Fruit fly (Drosophila melanogaster) whole organism, adult: ENCODE measurements around the gene CG2898.

ENCODE experiments used
- CG11617 ChIP-seq: fragments of 200-800 bp; sonication (Bioruptor generic); optimal IDR thresholded peaks from 2 replicates; lab custom pipeline; 2017; ENCODE audit warnings: mild to moderate bottlenecking, missing biosample characterization, missing genetic modification reagents, missing genetic modification characterization
- CG14711 ChIP-seq: fragments of 200-800 bp; sonication (Bioruptor generic); optimal IDR thresholded peaks from 2 replicates; lab custom pipeline; 2018; ENCODE audit warnings: missing biosample characterization, mild to moderate bottlenecking, missing genetic modification characterization, moderate library complexity
- CG1620 ChIP-seq: fragments of 200-800 bp; sonication (Bioruptor generic); optimal IDR thresholded peaks from 2 replicates; lab custom pipeline; 2016; ENCODE audit warnings: missing biosample characterization, missing genetic modification characterization
- CG7101 ChIP-seq: fragments of 200-800 bp; sonication (Bioruptor generic); optimal IDR thresholded peaks from 2 replicates; lab custom pipeline; 2018; ENCODE audit warnings: missing biosample characterization, mild to moderate bottlenecking, missing genetic modification characterization, moderate library complexity
- Clk ChIP-seq: fragments of 200-800 bp; sonication (Bioruptor generic); optimal IDR thresholded peaks from 2 replicates; lab custom pipeline; 2017; ENCODE audit warnings: missing biosample characterization, missing genetic modification characterization
- Crg-1 ChIP-seq: fragments of 200-800 bp; sonication (Bioruptor generic); optimal IDR thresholded peaks from 2 replicates; lab custom pipeline; 2016; ENCODE audit warnings: missing biosample characterization, missing genetic modification characterization
- Mnt ChIP-seq: fragments of 200-800 bp; sonication (Bioruptor generic); optimal IDR thresholded peaks from 2 replicates; lab custom pipeline; 2016; ENCODE audit warnings: missing biosample characterization, mild to moderate bottlenecking, missing genetic modification characterization
- bab1 ChIP-seq: fragments of 200-800 bp; sonication (Bioruptor generic); optimal IDR thresholded peaks from 3 replicates; lab custom pipeline; 2019; ENCODE audit warnings: missing biosample characterization, mild to moderate bottlenecking, missing genetic modification characterization, moderate library complexity
- cic ChIP-seq: fragments of 200-800 bp; sonication (Bioruptor generic); optimal IDR thresholded peaks from 2 replicates; lab custom pipeline; 2017; ENCODE audit warnings: missing biosample characterization, mild to moderate bottlenecking, missing genetic modification characterization, moderate library complexity
- cnc ChIP-seq, 2 experiments: fragments of >200 bp; optimal IDR thresholded peaks; 2 replicates each; lab custom pipeline; 2017
- kay ChIP-seq: fragments of 200-800 bp; sonication (Bioruptor generic); peaks from one replicate; lab custom pipeline; 2016; ENCODE audit warnings: missing biosample characterization, missing genetic modification characterization, borderline replicate concordance
- pad ChIP-seq: fragments of 200-800 bp; sonication (Bioruptor generic); optimal IDR thresholded peaks from 3 replicates; lab custom pipeline; 2017; ENCODE audit warnings: missing biosample characterization, missing genetic modification characterization, mild to moderate bottlenecking, moderate library complexity, missing genetic modification reagents
- tj ChIP-seq: fragments of 200-800 bp; sonication (Bioruptor generic); optimal IDR thresholded peaks from 3 replicates; lab custom pipeline; 2017; ENCODE audit warnings: missing biosample characterization, mild to moderate bottlenecking, missing genetic modification characterization, moderate library complexity
- toe ChIP-seq: fragments of 200-800 bp; sonication (Bioruptor generic); optimal IDR thresholded peaks from 2 replicates; lab custom pipeline; 2016; ENCODE audit warnings: missing biosample characterization, missing genetic modification characterization

- TF ChIP-seq CG11617 (GFP tag; lab: Kevin White, UChicago) (no peak), kay (GFP tag; lab: Kevin White, UChicago) (peak; percentile 70), toe (GFP tag; lab: Kevin White, UChicago) (no peak), CG1620 (GFP tag; lab: Kevin White, UChicago) (no peak), Clk (no peak), CG14711 (tag; lab: Kevin White, UChicago) (no peak), cnc (optimal IDR thresholded peaks at IDR 0.05; lab: Kevin White, UChicago) (no peak), Mnt (GFP tag; lab: Kevin White, UChicago) (no peak), tj (no peak), Crg-1 (GFP tag; lab: Kevin White, UChicago) (no peak), pad (no peak), cic (GFP tag; lab: Kevin White, UChicago) (no peak), bab1 (GFP tag; lab: Kevin White, UChicago) (no peak), CG7101 (no peak)
Measured at dm6 chrX:10386183-10386582, 11.0 kb downstream of the CG2898 start.
